Worm (Caenorhabditis elegans) whole organism, L3 larva: Measurements from ENCODE around the gene bli-2.
A peak's percentile ranks its signal among the peaks of the same experiment; 100 is the strongest.

ENCODE experiments used
- R02D3.7 ChIP-seq: fragments of 150-350 bp; optimal IDR thresholded peaks from 2 replicates; lab custom pipeline; 2014; ENCODE audit warnings: missing biosample characterization, missing genetic modification characterization
- ZK546.5 ChIP-seq: sonication (generic microtip); optimal IDR thresholded peaks from 2 replicates; lab custom pipeline; 2017; ENCODE audit warnings: missing biosample characterization, missing genetic modification characterization
- aly-2 ChIP-seq: fragments of 150-350 bp; optimal IDR thresholded peaks from 2 replicates; lab custom pipeline; 2014; ENCODE audit warnings: missing biosample characterization, missing genetic modification characterization
- ama-1 ChIP-seq: fragments of 150-350 bp; optimal IDR thresholded peaks from 2 replicates; lab custom pipeline; 2018
- ceh-16 ChIP-seq: sonication (generic microtip); optimal IDR thresholded peaks from 2 replicates; lab custom pipeline; 2017; ENCODE audit warnings: missing biosample characterization, missing genetic modification characterization
- ceh-28 ChIP-seq: fragments of 150-350 bp; optimal IDR thresholded peaks from 2 replicates; lab custom pipeline; 2014; ENCODE audit warnings: missing biosample characterization, missing genetic modification reagents, missing genetic modification characterization
- ceh-82 ChIP-seq: fragments of 150-350 bp; optimal IDR thresholded peaks from 2 replicates; lab custom pipeline; 2014; ENCODE audit warnings: missing biosample characterization, missing genetic modification characterization
- ceh-9 ChIP-seq: sonication (generic microtip); optimal IDR thresholded peaks from 2 replicates; lab custom pipeline; 2018; ENCODE audit warnings: missing biosample characterization, missing genetic modification characterization
- daf-12 ChIP-seq: fragments of 150-350 bp; optimal IDR thresholded peaks from 2 replicates; lab custom pipeline; 2014; ENCODE audit warnings: missing biosample characterization, missing genetic modification reagents, missing genetic modification characterization
- egl-27 ChIP-seq: sonication (generic microtip); optimal IDR thresholded peaks from 4 replicates; lab custom pipeline; 2017; ENCODE audit warnings: missing biosample characterization, missing genetic modification reagents, missing genetic modification characterization
- elt-1 ChIP-seq: fragments of 150-350 bp; optimal IDR thresholded peaks from 2 replicates; lab custom pipeline; 2014; ENCODE audit warnings: missing biosample characterization, missing genetic modification characterization
- elt-2 ChIP-seq: sonication (generic microtip); optimal IDR thresholded peaks from 2 replicates; lab custom pipeline; 2016; ENCODE audit warnings: missing genetic modification reagents, mild to moderate bottlenecking, missing genetic modification characterization, missing compliant biosample characterization
- elt-3 ChIP-seq, 3 experiments: fragments of 150-350 bp in 1 of 3; sonication (generic microtip) in 2 of 3; optimal IDR thresholded peaks; 2 replicates in 2 of 3; 4 replicates in 1 of 3; lab custom pipeline; 2014 to 2017; ENCODE audit warnings: missing biosample characterization in 3 of 3, missing genetic modification characterization in 3 of 3
- fos-1 ChIP-seq: fragments of 150-350 bp; optimal IDR thresholded peaks from 2 replicates; lab custom pipeline; 2014; ENCODE audit warnings: missing biosample characterization, missing genetic modification characterization
- hmg-11 ChIP-seq: sonication (generic microtip); optimal IDR thresholded peaks from 2 replicates; lab custom pipeline; 2016; ENCODE audit warnings: missing genetic modification characterization, missing compliant biosample characterization
- jun-1 ChIP-seq: fragments of 150-350 bp; optimal IDR thresholded peaks from 2 replicates; lab custom pipeline; 2014; ENCODE audit warnings: missing biosample characterization, missing genetic modification reagents, missing genetic modification characterization
- lin-15B ChIP-seq: fragments of 150-350 bp; optimal IDR thresholded peaks from 2 replicates; lab custom pipeline; 2014; ENCODE audit warnings: missing biosample characterization, missing genetic modification characterization
- lsy-12 ChIP-seq: sonication (generic microtip); optimal IDR thresholded peaks from 2 replicates; lab custom pipeline; 2016; ENCODE audit warnings: mild to moderate bottlenecking, missing genetic modification characterization, missing compliant biosample characterization
- mdl-1 ChIP-seq: fragments of 150-350 bp; optimal IDR thresholded peaks from 2 replicates; lab custom pipeline; 2014; ENCODE audit warnings: missing biosample characterization, missing genetic modification characterization
- mml-1 ChIP-seq: fragments of 150-350 bp; sonication (generic microtip); optimal IDR thresholded peaks from 3 replicates; lab custom pipeline; 2014; ENCODE audit warnings: missing biosample characterization, missing genetic modification characterization
- nhr-11 ChIP-seq: fragments of 150-350 bp; optimal IDR thresholded peaks from 2 replicates; lab custom pipeline; 2014; ENCODE audit warnings: missing biosample characterization, missing genetic modification characterization
- nhr-23 ChIP-seq: fragments of 150-350 bp; optimal IDR thresholded peaks from 2 replicates; lab custom pipeline; 2014; ENCODE audit warnings: missing biosample characterization, missing genetic modification reagents, missing genetic modification characterization
- nhr-237 ChIP-seq: fragments of 150-350 bp; optimal IDR thresholded peaks from 2 replicates; lab custom pipeline; 2014; ENCODE audit warnings: missing biosample characterization, missing genetic modification characterization
- nhr-25 ChIP-seq: sonication (generic microtip); optimal IDR thresholded peaks from 2 replicates; lab custom pipeline; 2017; ENCODE audit warnings: missing biosample characterization, missing genetic modification characterization
- nhr-28 ChIP-seq: fragments of 150-350 bp; optimal IDR thresholded peaks from 2 replicates; lab custom pipeline; 2014; ENCODE audit warnings: missing biosample characterization, missing genetic modification characterization
- nhr-43 ChIP-seq: sonication (generic microtip); optimal IDR thresholded peaks from 2 replicates; lab custom pipeline; 2016; ENCODE audit warnings: mild to moderate bottlenecking, missing genetic modification characterization, missing compliant biosample characterization; ENCODE audit not compliant: poor library complexity, severe bottlenecking
- nhr-76 ChIP-seq: fragments of 150-350 bp; sonication (generic microtip); optimal IDR thresholded peaks from 5 replicates; lab custom pipeline; 2014; ENCODE audit warnings: missing biosample characterization, missing genetic modification characterization
- nhr-77 ChIP-seq: fragments of 150-350 bp; optimal IDR thresholded peaks from 2 replicates; lab custom pipeline; 2014; ENCODE audit warnings: missing biosample characterization, missing genetic modification characterization
- pha-4 ChIP-seq: fragments of 150-350 bp; optimal IDR thresholded peaks from 2 replicates; lab custom pipeline; 2014; ENCODE audit warnings: missing biosample characterization, missing genetic modification reagents, missing genetic modification characterization
- pqm-1 ChIP-seq: fragments of 150-350 bp; optimal IDR thresholded peaks from 2 replicates; lab custom pipeline; 2017; ENCODE audit warnings: missing biosample characterization, missing genetic modification characterization, inconsistent platforms
- sea-2 ChIP-seq: fragments of 150-350 bp; sonication (generic microtip); optimal IDR thresholded peaks from 4 replicates; lab custom pipeline; 2014; ENCODE audit warnings: missing biosample characterization, missing genetic modification reagents, missing genetic modification characterization
- snpc-4 ChIP-seq: fragments of 150-350 bp; optimal IDR thresholded peaks from 2 replicates; lab custom pipeline; 2014; ENCODE audit warnings: missing biosample characterization, missing genetic modification characterization
- tbx-2 ChIP-seq: sonication (generic microtip); optimal IDR thresholded peaks from 2 replicates; lab custom pipeline; 2016; ENCODE audit warnings: mild to moderate bottlenecking, missing genetic modification characterization, missing compliant biosample characterization
- unc-39 ChIP-seq: sonication (generic microtip); optimal IDR thresholded peaks from 4 replicates; lab custom pipeline; 2017; ENCODE audit warnings: missing biosample characterization, missing genetic modification characterization
- unc-62 ChIP-seq: fragments of 150-350 bp; sonication (generic microtip); optimal IDR thresholded peaks from 4 replicates; lab custom pipeline; 2014; ENCODE audit warnings: missing biosample characterization, missing genetic modification reagents, missing genetic modification characterization
- zag-1 ChIP-seq: fragments of 150-350 bp; optimal IDR thresholded peaks from 2 replicates; lab custom pipeline; 2014; ENCODE audit warnings: missing biosample characterization, missing genetic modification characterization
- ztf-11 ChIP-seq: fragments of 150-350 bp; optimal IDR thresholded peaks from 2 replicates; lab custom pipeline; 2014; ENCODE audit warnings: missing biosample characterization, missing genetic modification characterization
- ztf-4 ChIP-seq: fragments of 150-350 bp; optimal IDR thresholded peaks from 2 replicates; lab custom pipeline; 2014; ENCODE audit warnings: missing biosample characterization, missing genetic modification characterization

The bli-2 gene

ce11 chrII:5698254-5698653 lies 46.0 kb upstream of the bli-2 start:
- TF ChIP-seq lin-15B (no peak), elt-2 (peak; percentile 58), pha-4 (tag; lab: Kevin White, UChicago) (peak; percentile 52), sea-2 (GFP tag; lab: Kevin White, UChicago) (no peak), snpc-4 (peak; percentile 12), unc-62 (GFP tag; lab: Kevin White, UChicago) (no peak), ceh-16 (tag; lab: Kevin White, UChicago) (no peak), pqm-1 (tag; lab: Kevin White, UChicago) (peak; percentile 42), tbx-2 (no peak)

DNA sequence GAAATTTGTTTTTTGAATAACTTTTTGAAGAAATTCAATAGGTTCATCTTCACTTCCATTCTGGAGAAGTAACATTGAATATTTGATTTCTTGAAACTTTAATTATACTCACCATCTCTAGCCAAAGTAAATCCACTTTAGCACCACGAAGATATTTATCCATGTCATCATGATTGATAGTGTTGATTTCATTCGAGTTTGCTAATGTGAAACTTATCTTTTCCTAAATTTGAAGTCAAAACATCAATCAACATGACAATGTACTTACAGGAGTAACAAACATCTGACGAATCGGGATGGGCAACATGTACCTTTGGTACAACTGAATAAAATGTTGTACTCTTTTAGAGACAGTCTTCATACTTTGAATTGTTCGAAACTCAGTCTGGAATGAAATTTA lies 45.1 kb upstream of the bli-2 start:
- no peak for TF ChIP-seq elt-3 (tag; optimal IDR thresholded peaks at IDR 0.05; lab: Kevin White, UChicago)
- TF ChIP-seq ceh-16 (tag; lab: Kevin White, UChicago), result no peak
- no peak for TF ChIP-seq egl-27
- no peak for TF ChIP-seq aly-2 (tag; lab: Kevin White, UChicago)
- no peak for TF ChIP-seq ceh-82 (tag; lab: Kevin White, UChicago)
- no peak for TF ChIP-seq nhr-11
- TF ChIP-seq zag-1, result no peak
- TF ChIP-seq nhr-28 (tag; lab: Kevin White, UChicago), result no peak
- no peak for TF ChIP-seq tbx-2
- TF ChIP-seq daf-12, result no peak
- TF ChIP-seq pqm-1 (tag; lab: Kevin White, UChicago), result no peak
- TF ChIP-seq ZK546.5, result no peak
- TF ChIP-seq nhr-237 (tag; lab: Kevin White, UChicago), result no peak
- no peak for TF ChIP-seq nhr-76
- no peak for TF ChIP-seq lsy-12 (tag; lab: Kevin White, UChicago)
- no peak for TF ChIP-seq ama-1 (lab: Kevin White, UChicago)
- no peak for TF ChIP-seq mml-1 (tag; lab: Kevin White, UChicago)
- TF ChIP-seq, all 47 proteins: peak for 0

DNA sequence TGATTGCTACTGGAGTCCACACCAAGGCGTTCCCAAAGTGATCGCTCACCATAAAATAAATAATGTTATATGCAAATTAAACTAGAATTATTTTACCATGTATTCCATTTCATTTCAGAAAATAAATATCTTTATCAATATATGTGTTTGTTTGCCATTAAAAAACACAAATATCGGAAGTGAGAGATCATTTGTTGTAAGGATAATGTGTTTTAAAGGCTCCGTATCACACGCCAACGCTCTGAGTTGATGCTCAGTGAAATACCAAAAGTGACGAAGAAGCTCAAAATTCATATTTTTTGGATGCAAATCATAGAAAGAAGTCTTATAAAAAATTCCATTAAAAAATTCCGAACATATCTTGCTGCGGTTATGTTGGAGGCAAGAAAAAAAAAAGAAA lies 44.0 kb upstream of the bli-2 start:
- no peak for TF ChIP-seq mml-1 (tag; lab: Kevin White, UChicago)
- no peak for TF ChIP-seq unc-39 (tag; lab: Kevin White, UChicago)
- no peak for TF ChIP-seq ztf-4 (tag; lab: Kevin White, UChicago)
- TF ChIP-seq nhr-77, result no peak
- TF ChIP-seq mdl-1 (tag; lab: Kevin White, UChicago), result no peak
- TF ChIP-seq R02D3.7 (tag; lab: Kevin White, UChicago), result no peak
- TF ChIP-seq pha-4 (tag; lab: Kevin White, UChicago), result no peak
- TF ChIP-seq sea-2 (GFP tag; lab: Kevin White, UChicago), result no peak
- no peak for TF ChIP-seq hmg-11
- no peak for TF ChIP-seq nhr-43
- no peak for TF ChIP-seq nhr-11
- TF ChIP-seq jun-1 (tag; lab: Kevin White, UChicago), result no peak
- TF ChIP-seq nhr-25 (tag; lab: Kevin White, UChicago), result no peak
- no peak for TF ChIP-seq ama-1 (lab: Kevin White, UChicago)
- no peak for TF ChIP-seq elt-1
- TF ChIP-seq nhr-237 (tag; lab: Kevin White, UChicago), result no peak
- no peak for TF ChIP-seq nhr-23 (tag; lab: Kevin White, UChicago)
- TF ChIP-seq ceh-28, result no peak
- no peak for TF ChIP-seq fos-1

DNA sequence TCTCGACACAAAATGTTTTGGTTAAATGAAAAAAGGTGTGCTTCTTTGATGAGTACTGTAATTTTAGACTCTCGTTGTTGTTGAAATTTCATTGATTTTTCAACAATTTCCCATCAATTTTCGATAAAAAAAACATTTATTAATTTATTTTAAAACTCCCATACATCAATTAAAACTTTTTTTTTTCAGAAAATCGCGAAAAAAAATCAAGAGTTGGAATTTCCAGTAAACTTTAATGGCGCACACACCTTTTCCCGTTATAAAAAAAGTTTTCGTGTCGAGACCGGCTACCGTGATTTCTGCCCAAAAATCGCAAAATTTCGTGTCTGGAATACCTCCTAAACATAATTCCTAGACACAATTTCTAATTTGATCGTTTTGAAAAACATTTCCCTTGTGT lies 42.6 kb upstream of the bli-2 start, which contains the start of gene C25H3.14:
TSS of gene C25H3.14 (plus strand) at position 301 of the 400 bp plus-strand sequence.
- TF ChIP-seq sea-2 (GFP tag; lab: Kevin White, UChicago) (no peak), hmg-11 (no peak), ceh-82 (tag; lab: Kevin White, UChicago) (no peak), nhr-28 (tag; lab: Kevin White, UChicago) (no peak), jun-1 (tag; lab: Kevin White, UChicago) (no peak), mdl-1 (tag; lab: Kevin White, UChicago) (no peak), aly-2 (tag; lab: Kevin White, UChicago) (no peak), ceh-9 (no peak), elt-2 (no peak), R02D3.7 (tag; lab: Kevin White, UChicago) (no peak), ama-1 (lab: Kevin White, UChicago) (no peak), nhr-23 (tag; lab: Kevin White, UChicago) (no peak), ztf-11 (tag; lab: Kevin White, UChicago) (no peak), fos-1 (no peak)
